Fruit fly (Drosophila melanogaster): ENCODE data around the gene Arglu1.

Arglu1 gene

dm6 chr2L:9947738-9948519 is 10.0 kb upstream of the Arglu1 start (continued):
- TF ChIP-seq ara (GFP tag; IDR thresholded peaks at IDR 0.05) (no peak), bbx (GFP tag; IDR thresholded peaks at IDR 0.05; ENCODE audit: partially characterized antibody) (no peak), CG34376 (GFP tag; optimal IDR thresholded peaks at IDR 0.05) (peak; percentile 69), kah (GFP tag; optimal IDR thresholded peaks at IDR 0.05) (no peak), CG12769 (tag; optimal IDR thresholded peaks at IDR 0.05) (peak; percentile 75), CG2202 (tag; optimal IDR thresholded peaks at IDR 0.05) (no peak), ci (GFP tag; IDR thresholded peaks at IDR 0.05) (0 out of 3 replicates have a peak, but pooled peaks have one; percentile 23), CG18619 (GFP tag; optimal IDR thresholded peaks at IDR 0.05) (no peak), CG9609 (GFP tag; optimal IDR thresholded peaks at IDR 0.05) (no peak), CG8359 (GFP tag; optimal IDR thresholded peaks at IDR 0.05; ENCODE audit: borderline replicate concordance) (no peak), nerfin-2 (GFP tag; IDR thresholded peaks at IDR 0.05; ENCODE audit: partially characterized antibody) (no peak), CG2199 (GFP tag; IDR thresholded peaks at IDR 0.05) (peak; percentile 75; the same call in 1 of the 3 replicates), CG11247 (GFP tag; IDR thresholded peaks at IDR 0.05) (no peak), CG33213 (GFP tag; optimal IDR thresholded peaks at IDR 0.05) (no peak), D19A (tag; optimal IDR thresholded peaks at IDR 0.05) (no peak), CG2129 (GFP tag; IDR thresholded peaks at IDR 0.05; ENCODE audit: partially characterized antibody) (no peak), Dek (tag; optimal IDR thresholded peaks at IDR 0.05) (no peak), Med (GFP tag) (peak; percentile 56), chm (GFP tag; IDR thresholded peaks at IDR 0.05) (no peak), so (GFP tag; IDR thresholded peaks at IDR 0.05) (no peak), rib (GFP tag; IDR thresholded peaks at IDR 0.05) (peak; percentile 47; the same call in 1 of the 2 replicates), twi (tag; optimal IDR thresholded peaks at IDR 0.05) (no peak), CG10431 (GFP tag; optimal IDR thresholded peaks at IDR 0.05) (no peak), lab (GFP tag; optimal IDR thresholded peaks at IDR 0.05) (peak; percentile 19), Hr39 (optimal IDR thresholded peaks at IDR 0.05) (no peak), CG8089 (GFP tag; optimal IDR thresholded peaks at IDR 0.05) (no peak), cg (GFP tag; optimal IDR thresholded peaks at IDR 0.05) (peak; percentile 68), ase (GFP tag; IDR thresholded peaks at IDR 0.05) (no peak), E2f1 (GFP tag; IDR thresholded peaks at IDR 0.05) (no peak), amos (GFP tag; IDR thresholded peaks at IDR 0.05; ENCODE audit: partially characterized antibody) (peak; percentile 19; the same call in 1 of the 2 replicates), sob (GFP tag; IDR thresholded peaks at IDR 0.05) (peak; percentile 22; the same call in 1 of the 2 replicates), CG10543 (GFP tag; optimal IDR thresholded peaks at IDR 0.05) (peak; percentile 27), CG43689 (GFP tag; IDR thresholded peaks at IDR 0.05) (no peak), crp (GFP tag; optimal IDR thresholded peaks at IDR 0.05) (no peak), mirr (GFP tag; optimal IDR thresholded peaks at IDR 0.05) (peak; percentile 81), CG10654 (GFP tag; optimal IDR thresholded peaks at IDR 0.05) (no peak), CG14441 (GFP tag; IDR thresholded peaks at IDR 0.05) (peak; percentile 30; the same call in 1 of the 2 replicates), CG13894 (tag; optimal IDR thresholded peaks at IDR 0.05) (peak; percentile 52), row (GFP tag; IDR thresholded peaks at IDR 0.05) (peak; percentile 60), Meics (GFP tag; optimal IDR thresholded peaks at IDR 0.05) (peak; percentile 9), CG3726 (GFP tag; IDR thresholded peaks at IDR 0.05) (no peak), exex (tag; optimal IDR thresholded peaks at IDR 0.05) (peak; percentile 84), CG4730 (GFP tag; IDR thresholded peaks at IDR 0.05) (no peak), CG34422 (GFP tag; IDR thresholded peaks at IDR 0.05) (peak; percentile 21; the same call in 1 of the 3 replicates), HmgZ (tag; optimal IDR thresholded peaks at IDR 0.05) (peak; percentile 8), tin (GFP tag; optimal IDR thresholded peaks at IDR 0.05) (no peak), Deaf1 (tag; optimal IDR thresholded peaks at IDR 0.05) (peak; percentile 86), lola (GFP tag; optimal IDR thresholded peaks at IDR 0.05) (no peak), jigr1 (GFP tag; IDR thresholded peaks at IDR 0.05) (no peak)
